Worm (Caenorhabditis elegans): ENCODE data around the gene ins-11.

DNA sequence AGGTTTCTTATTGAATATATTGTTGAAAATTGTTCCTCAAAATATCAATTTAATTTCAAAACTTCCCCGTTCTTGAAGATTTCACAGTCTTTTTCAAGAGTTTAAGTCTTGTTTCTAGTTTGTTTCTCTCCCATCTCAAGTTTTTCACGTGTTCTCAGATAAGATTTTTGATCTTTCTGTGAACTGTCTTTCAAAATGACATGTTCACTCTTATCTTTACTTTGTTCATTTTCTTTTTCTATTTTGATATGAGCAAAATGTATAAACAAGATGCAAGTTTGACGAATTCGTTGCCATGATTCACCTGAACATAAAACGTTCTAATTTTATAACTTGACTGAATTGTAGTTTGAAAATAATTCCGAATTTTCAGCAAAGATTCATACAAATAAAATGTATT, 1.7 kb upstream of the ins-11 start:
- TF ChIP-seq nhr-11 (tag; optimal IDR thresholded peaks at IDR 0.05) (no peak), elt-2 (tag; optimal IDR thresholded peaks at IDR 0.05) (peak; percentile 33), nhr-237 (tag; optimal IDR thresholded peaks at IDR 0.05) (no peak), daf-12 (tag; optimal IDR thresholded peaks at IDR 0.05) (no peak), aly-2 (tag; optimal IDR thresholded peaks at IDR 0.05) (no peak), ztf-4 (tag; optimal IDR thresholded peaks at IDR 0.05) (no peak), fkh-10 (GFP tag; optimal IDR thresholded peaks at IDR 0.05) (no peak), lin-39 (tag; optimal IDR thresholded peaks at IDR 0.05) (no peak), fkh-2 (tag; optimal IDR thresholded peaks at IDR 0.05) (no peak), nfya-1 (tag; optimal IDR thresholded peaks at IDR 0.05; ENCODE audit: insufficient read depth) (no peak), ztf-11 (tag; optimal IDR thresholded peaks at IDR 0.05) (no peak), nhr-77 (tag; optimal IDR thresholded peaks at IDR 0.05) (no peak)
